Fruit fly (Drosophila melanogaster) whole organism, adult: ENCODE measurements around the gene CG10311.

Experiments
- CG11617 ChIP-seq: fragments of 200-800 bp; sonication (Bioruptor generic); optimal IDR thresholded peaks from 2 replicates; lab custom pipeline; 2017; ENCODE audit warnings: mild to moderate bottlenecking, missing biosample characterization, missing genetic modification reagents, missing genetic modification characterization
- CG12768 ChIP-seq: fragments of 200-800 bp; sonication (Bioruptor generic); optimal IDR thresholded peaks from 2 replicates; lab custom pipeline; 2017; ENCODE audit warnings: missing biosample characterization, missing genetic modification characterization, mild to moderate bottlenecking, moderate library complexity, missing genetic modification reagents
- CG14711 ChIP-seq: fragments of 200-800 bp; sonication (Bioruptor generic); optimal IDR thresholded peaks from 2 replicates; lab custom pipeline; 2018; ENCODE audit warnings: missing biosample characterization, mild to moderate bottlenecking, missing genetic modification characterization, moderate library complexity
- CG1620 ChIP-seq: fragments of 200-800 bp; sonication (Bioruptor generic); optimal IDR thresholded peaks from 2 replicates; lab custom pipeline; 2016; ENCODE audit warnings: missing biosample characterization, missing genetic modification characterization
- CG33017 ChIP-seq: fragments of 200-800 bp; sonication (Bioruptor generic); optimal IDR thresholded peaks from 2 replicates; lab custom pipeline; 2018; ENCODE audit warnings: missing biosample characterization, mild to moderate bottlenecking, missing genetic modification characterization, moderate library complexity
- CG5204 ChIP-seq: fragments of 200-800 bp; sonication (Bioruptor generic); optimal IDR thresholded peaks from 2 replicates; lab custom pipeline; 2016; ENCODE audit warnings: missing biosample characterization, missing genetic modification characterization
- CG7045 ChIP-seq: fragments of 200-800 bp; sonication (Bioruptor generic); optimal IDR thresholded peaks from 2 replicates; lab custom pipeline; 2017; ENCODE audit warnings: missing biosample characterization, mild to moderate bottlenecking, missing genetic modification characterization
- CG7101 ChIP-seq: fragments of 200-800 bp; sonication (Bioruptor generic); optimal IDR thresholded peaks from 2 replicates; lab custom pipeline; 2018; ENCODE audit warnings: missing biosample characterization, mild to moderate bottlenecking, missing genetic modification characterization, moderate library complexity
- Clk ChIP-seq: fragments of 200-800 bp; sonication (Bioruptor generic); optimal IDR thresholded peaks from 2 replicates; lab custom pipeline; 2017; ENCODE audit warnings: missing biosample characterization, missing genetic modification characterization
- Crg-1 ChIP-seq: fragments of 200-800 bp; sonication (Bioruptor generic); optimal IDR thresholded peaks from 2 replicates; lab custom pipeline; 2016; ENCODE audit warnings: missing biosample characterization, missing genetic modification characterization
- Hr96 ChIP-seq: fragments of 200-800 bp; sonication (Bioruptor generic); optimal IDR thresholded peaks from 2 replicates; lab custom pipeline; 2016; ENCODE audit warnings: missing biosample characterization, missing genetic modification characterization
- Mnt ChIP-seq: fragments of 200-800 bp; sonication (Bioruptor generic); optimal IDR thresholded peaks from 2 replicates; lab custom pipeline; 2016; ENCODE audit warnings: missing biosample characterization, mild to moderate bottlenecking, missing genetic modification characterization
- bab1 ChIP-seq: fragments of 200-800 bp; sonication (Bioruptor generic); optimal IDR thresholded peaks from 3 replicates; lab custom pipeline; 2019; ENCODE audit warnings: missing biosample characterization, mild to moderate bottlenecking, missing genetic modification characterization, moderate library complexity
- cic ChIP-seq: fragments of 200-800 bp; sonication (Bioruptor generic); optimal IDR thresholded peaks from 2 replicates; lab custom pipeline; 2017; ENCODE audit warnings: missing biosample characterization, mild to moderate bottlenecking, missing genetic modification characterization, moderate library complexity
- cnc ChIP-seq, 2 experiments: fragments of >200 bp; optimal IDR thresholded peaks; 2 replicates each; lab custom pipeline; 2017
- kay ChIP-seq: fragments of 200-800 bp; sonication (Bioruptor generic); peaks from one replicate; lab custom pipeline; 2016; ENCODE audit warnings: missing biosample characterization, missing genetic modification characterization, borderline replicate concordance
- ovo ChIP-seq: fragments of 200-800 bp; sonication (Bioruptor generic); optimal IDR thresholded peaks from 2 replicates; lab custom pipeline; 2016; ENCODE audit warnings: missing biosample characterization, missing genetic modification characterization
- pad ChIP-seq: fragments of 200-800 bp; sonication (Bioruptor generic); optimal IDR thresholded peaks from 3 replicates; lab custom pipeline; 2017; ENCODE audit warnings: missing biosample characterization, missing genetic modification characterization, mild to moderate bottlenecking, moderate library complexity, missing genetic modification reagents
- tj ChIP-seq: fragments of 200-800 bp; sonication (Bioruptor generic); optimal IDR thresholded peaks from 3 replicates; lab custom pipeline; 2017; ENCODE audit warnings: missing biosample characterization, mild to moderate bottlenecking, missing genetic modification characterization, moderate library complexity
- toe ChIP-seq: fragments of 200-800 bp; sonication (Bioruptor generic); optimal IDR thresholded peaks from 2 replicates; lab custom pipeline; 2016; ENCODE audit warnings: missing biosample characterization, missing genetic modification characterization

Gene CG10311

DNA sequence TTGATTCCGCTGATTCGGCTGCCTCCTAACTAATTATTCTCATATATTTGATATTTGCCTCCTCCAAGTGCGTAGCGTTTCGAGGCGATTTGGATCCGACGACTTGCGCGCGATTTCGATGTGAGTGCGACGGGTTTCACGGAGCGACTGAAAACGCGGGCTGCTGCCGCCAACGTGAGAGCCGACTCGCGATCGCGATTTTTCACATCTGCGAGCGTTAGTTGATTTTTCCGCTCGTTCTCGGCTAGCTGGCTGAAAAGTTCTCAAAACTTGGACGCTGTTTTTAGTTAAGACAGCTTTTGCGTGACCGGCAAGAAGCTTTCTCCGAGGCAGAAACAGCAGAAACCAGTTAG is at the start of gene CG10311:
CG10311 (minus strand) TSS at position 153 of the 353 bp plus-strand sequence.
- TF ChIP-seq Mnt (peak; percentile 30), CG1620 (GFP tag; lab: Kevin White, UChicago) (no peak), CG7045 (no peak), Hr96 (GFP tag; lab: Kevin White, UChicago) (no peak), Clk (GFP tag; lab: Kevin White, UChicago) (no peak), CG12768 (GFP tag; lab: Kevin White, UChicago) (no peak), CG7101 (tag; lab: Kevin White, UChicago) (no peak), ovo (no peak), CG11617 (GFP tag; lab: Kevin White, UChicago) (peak; percentile 38)

DNA sequence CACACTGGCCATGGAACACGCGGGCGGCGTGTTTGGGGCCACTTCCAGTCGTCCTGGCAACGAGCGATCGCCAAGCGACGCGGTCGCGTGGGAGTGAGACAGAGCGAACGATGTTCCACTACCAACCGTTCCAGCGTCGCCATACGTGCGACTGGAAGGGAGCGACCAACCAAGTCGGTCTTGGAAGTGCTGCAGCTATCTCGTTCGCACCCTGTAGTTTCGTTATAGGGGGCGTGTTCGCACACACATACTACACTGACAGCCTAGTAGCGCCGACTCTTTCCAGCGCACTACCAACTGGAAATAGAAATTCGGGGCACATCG is 46.9 kb upstream of the CG10311 start:
- no peak for TF ChIP-seq toe (GFP tag; lab: Kevin White, UChicago)
- TF ChIP-seq Clk (GFP tag; lab: Kevin White, UChicago) = no peak
- no peak for TF ChIP-seq Mnt
- TF ChIP-seq CG7101 (tag; lab: Kevin White, UChicago) = no peak
- TF ChIP-seq tj (GFP tag; lab: Kevin White, UChicago) = no peak
- no peak for TF ChIP-seq CG11617 (GFP tag; lab: Kevin White, UChicago)
- no peak for TF ChIP-seq CG14711 (tag; lab: Kevin White, UChicago)
- no peak for TF ChIP-seq Hr96 (GFP tag; lab: Kevin White, UChicago)
- no peak for TF ChIP-seq CG7045
- TF ChIP-seq cic = no peak
- TF ChIP-seq CG1620 (GFP tag; lab: Kevin White, UChicago) = no peak
- no peak for TF ChIP-seq pad (GFP tag; lab: Kevin White, UChicago)

DNA sequence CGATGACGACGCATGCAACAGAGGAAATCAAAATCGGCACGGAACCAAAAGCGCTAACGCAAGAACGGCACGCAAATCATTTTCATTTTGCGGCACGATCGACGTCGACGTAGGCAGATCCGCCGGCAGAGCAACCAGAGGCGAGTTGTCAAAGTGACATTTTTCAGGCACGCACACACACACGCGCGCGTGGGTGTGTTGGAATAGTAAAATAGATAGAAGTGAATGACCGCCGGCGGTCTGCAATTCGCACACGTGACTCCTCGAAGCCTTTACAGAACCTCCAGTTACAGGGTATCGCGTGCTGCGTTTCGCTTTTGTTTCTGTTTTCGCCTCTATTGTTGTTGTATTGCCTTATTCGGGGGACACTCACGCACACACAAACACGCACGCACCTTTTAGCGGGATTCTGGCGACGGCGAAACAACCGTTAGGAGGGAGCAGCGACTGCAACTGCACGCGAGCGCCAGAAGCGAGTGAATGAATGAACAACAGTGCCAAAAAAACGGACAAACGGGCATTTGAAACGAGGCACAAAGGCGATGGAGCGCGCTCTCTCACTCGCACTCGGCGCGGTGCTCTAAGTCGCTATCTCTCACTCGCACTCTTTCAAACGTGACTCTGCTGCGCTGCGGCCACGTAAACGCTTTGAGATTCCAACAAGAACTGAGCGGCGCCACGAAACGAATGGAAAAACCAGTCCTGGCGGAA is 46.4 kb upstream of the CG10311 start, which contains the start of gene ss:
ss (minus strand) TSS at position 668 of the 711 bp plus-strand sequence.
- TF ChIP-seq CG12768 (GFP tag; lab: Kevin White, UChicago) (no peak), tj (GFP tag; lab: Kevin White, UChicago) (no peak), bab1 (GFP tag; lab: Kevin White, UChicago) (no peak), pad (GFP tag; lab: Kevin White, UChicago) (no peak), kay (GFP tag; lab: Kevin White, UChicago) (no peak), Clk (GFP tag; lab: Kevin White, UChicago) (no peak), CG5204 (GFP tag; lab: Kevin White, UChicago) (no peak), CG33017 (tag; lab: Kevin White, UChicago) (no peak), Mnt (no peak), Crg-1 (GFP tag; lab: Kevin White, UChicago) (no peak), CG7045 (no peak), cnc (optimal IDR thresholded peaks at IDR 0.05; lab: Kevin White, UChicago) (no peak), cic (no peak), Hr96 (GFP tag; lab: Kevin White, UChicago) (no peak)

DNA sequence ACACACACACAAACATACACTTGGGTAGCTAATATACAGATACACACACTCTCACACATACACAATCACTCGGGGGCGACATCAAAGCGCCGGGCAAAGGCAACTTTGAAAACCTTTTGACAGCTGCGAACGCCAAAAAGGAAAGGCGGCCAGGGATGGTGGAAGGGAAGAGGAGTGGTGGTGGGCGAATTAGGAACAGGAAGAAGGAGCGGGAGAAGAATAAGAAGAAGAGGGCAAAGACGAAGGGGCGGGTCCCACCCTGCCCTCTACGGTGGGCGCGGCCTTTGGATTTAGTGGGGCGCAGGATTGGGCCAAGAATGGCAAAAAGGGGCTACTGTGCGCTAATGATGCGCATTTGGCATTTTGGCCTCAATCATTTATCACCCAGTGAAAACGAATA is 39.8 kb upstream of the CG10311 start:
- TF ChIP-seq CG33017 (tag; lab: Kevin White, UChicago) = no peak
- TF ChIP-seq CG1620 (GFP tag; lab: Kevin White, UChicago) = no peak
- TF ChIP-seq ovo = no peak
- no peak for TF ChIP-seq CG14711 (tag; lab: Kevin White, UChicago)
- no peak for TF ChIP-seq cic
- no peak for TF ChIP-seq CG7101 (tag; lab: Kevin White, UChicago)
- TF ChIP-seq CG7045 = no peak
- TF ChIP-seq CG5204 (GFP tag; lab: Kevin White, UChicago) = no peak
- TF ChIP-seq Crg-1 (GFP tag; lab: Kevin White, UChicago) = no peak
- no peak for TF ChIP-seq cnc (optimal IDR thresholded peaks at IDR 0.05; lab: Kevin White, UChicago)
- TF ChIP-seq kay (GFP tag; lab: Kevin White, UChicago) = no peak
- no peak for TF ChIP-seq toe (GFP tag; lab: Kevin White, UChicago)
- no peak for TF ChIP-seq CG12768 (GFP tag; lab: Kevin White, UChicago)
- no peak for TF ChIP-seq Clk (GFP tag; lab: Kevin White, UChicago)
- TF ChIP-seq Mnt = no peak
- TF ChIP-seq Hr96 (GFP tag; lab: Kevin White, UChicago) = no peak
- TF ChIP-seq pad (GFP tag; lab: Kevin White, UChicago) = no peak
- no peak for TF ChIP-seq bab1 (GFP tag; lab: Kevin White, UChicago)
- no peak for TF ChIP-seq CG11617 (GFP tag; lab: Kevin White, UChicago)

DNA sequence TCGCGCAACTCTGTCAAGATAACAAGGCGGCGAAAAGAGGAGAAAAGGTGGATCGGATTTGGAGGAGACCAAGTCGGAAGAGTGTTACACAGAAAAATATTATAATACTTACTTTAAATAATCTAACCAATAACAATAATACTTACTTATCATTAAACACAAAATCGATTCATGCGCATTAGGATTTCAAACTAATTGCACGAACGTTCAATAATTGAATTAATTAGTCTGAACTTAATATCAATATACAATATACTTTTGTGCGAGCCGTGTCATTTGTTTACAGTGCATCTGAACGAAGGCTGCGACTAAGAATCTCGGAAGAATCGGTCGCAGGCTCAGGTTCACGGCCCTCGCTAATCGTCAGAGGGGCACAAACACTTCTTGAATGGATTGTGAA is 38.6 kb upstream of the CG10311 start:
- TF ChIP-seq Mnt = no peak
- TF ChIP-seq cnc (optimal IDR thresholded peaks at IDR 0.05; lab: Kevin White, UChicago) = no peak
- no peak for TF ChIP-seq CG7101 (tag; lab: Kevin White, UChicago)
- no peak for TF ChIP-seq CG11617 (GFP tag; lab: Kevin White, UChicago)
- no peak for TF ChIP-seq CG14711 (tag; lab: Kevin White, UChicago)
- TF ChIP-seq CG7045 = no peak
- no peak for TF ChIP-seq pad (GFP tag; lab: Kevin White, UChicago)

DNA sequence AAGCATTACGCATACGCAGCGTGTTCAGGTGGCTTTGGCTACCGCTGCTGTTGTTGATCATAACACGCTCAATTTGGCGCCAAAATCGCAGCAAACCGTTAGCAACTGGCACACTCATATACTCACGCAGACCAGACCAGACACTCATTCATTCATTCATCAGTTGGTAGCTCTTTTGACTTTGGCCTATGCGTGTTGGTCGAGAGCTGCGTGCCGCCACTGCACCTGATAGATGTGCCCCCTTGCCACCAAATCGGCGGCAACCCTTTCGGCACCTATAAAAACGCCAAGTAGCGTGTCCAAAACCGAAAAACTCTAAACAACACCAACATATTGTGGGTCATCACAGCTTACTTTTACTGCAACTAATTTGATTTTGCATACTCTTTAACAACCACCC is 37.7 kb upstream of the CG10311 start:
- TF ChIP-seq CG1620 (GFP tag; lab: Kevin White, UChicago) = no peak
- TF ChIP-seq CG7101 (tag; lab: Kevin White, UChicago) = no peak
- TF ChIP-seq CG5204 (GFP tag; lab: Kevin White, UChicago) = no peak

DNA sequence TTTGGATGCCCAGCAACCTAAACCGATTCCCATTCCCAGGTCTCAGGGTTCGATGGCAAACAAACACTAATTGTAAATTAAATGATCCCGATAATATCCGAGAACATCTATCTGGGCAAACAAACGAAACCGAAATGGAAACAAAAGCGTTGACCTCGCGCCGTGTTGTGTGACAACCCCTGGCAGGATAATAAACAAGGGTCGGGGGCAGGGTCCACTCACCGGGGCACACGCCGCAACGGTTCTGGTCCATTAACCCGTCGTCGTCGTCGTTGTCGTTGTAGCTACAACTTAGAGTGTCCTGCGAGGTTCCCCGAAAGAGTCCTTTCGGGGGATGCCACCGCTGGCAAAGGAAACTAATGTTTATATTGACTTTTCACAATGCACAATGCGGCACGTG is 32.3 kb upstream of the CG10311 start:
- TF ChIP-seq CG7101 (tag; lab: Kevin White, UChicago) (no peak), Mnt (no peak), ovo (no peak), CG11617 (GFP tag; lab: Kevin White, UChicago) (no peak), CG12768 (GFP tag; lab: Kevin White, UChicago) (no peak), Crg-1 (GFP tag; lab: Kevin White, UChicago) (no peak), pad (GFP tag; lab: Kevin White, UChicago) (no peak)
